Worm (Caenorhabditis elegans): Measurements from ENCODE around the gene sre-3.

Gene sre-3

DNA sequence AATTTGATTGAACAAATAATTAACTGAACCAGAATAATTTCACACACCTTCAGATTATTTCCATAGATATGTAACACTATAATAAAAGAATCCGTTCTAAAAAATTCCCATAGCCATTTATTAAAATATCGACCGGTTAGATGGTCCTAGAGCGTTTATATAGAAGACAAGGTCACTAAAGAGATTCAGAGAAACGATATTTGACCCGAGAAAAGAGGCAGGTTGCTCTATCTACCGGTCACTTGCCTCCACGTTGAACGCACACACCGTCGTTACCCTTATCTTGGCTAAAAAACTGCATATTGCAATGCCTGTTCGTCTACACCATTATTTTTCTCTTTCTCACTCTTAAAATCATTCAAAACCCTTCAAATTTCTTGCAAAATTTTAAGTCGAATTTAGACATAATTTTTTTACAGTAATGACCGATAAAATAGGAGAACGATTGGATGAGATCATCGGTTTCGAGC is 4.4 kb upstream of the sre-3 start, which contains the start of gene C07D10.5:
Gene C07D10.5 (plus strand): TSS at position 420 of the 470 bp plus-strand sequence.
- TF ChIP-seq tab-1 (GFP tag; IDR thresholded peaks at IDR 0.05) (no peak), klf-2 (GFP tag; conservative IDR thresholded peaks at IDR 0.05) (no peak), ztf-29 (GFP tag; IDR thresholded peaks at IDR 0.05) (no peak), ref-1 (GFP tag; conservative IDR thresholded peaks at IDR 0.05) (no peak), flt-1 (GFP tag; IDR thresholded peaks at IDR 0.05) (no peak), med-1 (GFP tag; optimal IDR thresholded peaks at IDR 0.05; ENCODE audit: insufficient read depth) (no peak), ztf-23 (GFP tag; IDR thresholded peaks at IDR 0.05) (no peak)

DNA sequence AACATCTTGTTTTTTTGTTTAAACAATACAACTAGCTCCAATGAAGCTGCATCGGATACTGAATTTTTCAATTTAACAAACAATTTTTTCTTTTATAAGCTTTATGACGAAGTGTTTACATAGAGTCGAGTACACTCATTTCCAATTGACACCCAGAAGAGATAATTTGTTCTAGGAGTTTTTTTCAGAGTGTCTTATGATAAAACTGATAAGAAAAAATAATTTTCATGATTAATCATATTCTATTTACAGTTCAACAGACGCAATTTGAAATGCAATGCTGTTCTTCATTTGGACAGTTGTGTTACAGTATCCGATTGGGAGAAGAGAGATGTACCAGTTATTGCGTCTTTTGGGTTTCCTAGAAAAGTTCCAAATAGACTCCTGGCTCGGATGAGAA is 3.6 kb upstream of the sre-3 start:
- TF ChIP-seq ref-1 (GFP tag; conservative IDR thresholded peaks at IDR 0.05): no peak

DNA sequence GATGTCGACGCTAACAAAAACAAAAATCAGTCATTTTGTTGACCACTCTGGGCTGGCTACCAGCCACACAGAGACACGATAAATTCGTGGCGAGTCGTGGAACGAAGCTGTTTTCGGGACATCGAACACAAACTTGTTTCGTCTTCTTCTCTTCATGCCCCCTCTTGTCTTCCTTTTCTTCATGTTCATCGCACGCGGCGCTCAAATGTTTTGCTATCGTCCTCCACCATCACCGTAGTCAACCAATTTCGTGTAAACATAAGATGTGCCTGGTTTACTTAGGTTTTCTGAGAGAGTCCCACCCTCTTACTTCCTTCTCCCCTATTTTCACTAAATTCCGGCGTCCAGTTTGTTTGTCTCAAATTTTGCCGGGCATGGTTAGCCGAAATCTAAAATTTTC is 4.8 kb downstream of the sre-3 start:
- TF ChIP-seq ref-1 (GFP tag; conservative IDR thresholded peaks at IDR 0.05) (no peak), ztf-29 (GFP tag; IDR thresholded peaks at IDR 0.05) (no peak), tab-1 (GFP tag; IDR thresholded peaks at IDR 0.05) (no peak), cog-1 (tag; optimal IDR thresholded peaks at IDR 0.05) (no peak), ztf-23 (GFP tag; IDR thresholded peaks at IDR 0.05) (no peak), T22C8.4 (GFP tag; IDR thresholded peaks at IDR 0.05) (no peak), klf-2 (GFP tag; conservative IDR thresholded peaks at IDR 0.05) (no peak), med-1 (GFP tag; optimal IDR thresholded peaks at IDR 0.05; ENCODE audit: insufficient read depth) (no peak), flt-1 (GFP tag; IDR thresholded peaks at IDR 0.05) (no peak)

DNA sequence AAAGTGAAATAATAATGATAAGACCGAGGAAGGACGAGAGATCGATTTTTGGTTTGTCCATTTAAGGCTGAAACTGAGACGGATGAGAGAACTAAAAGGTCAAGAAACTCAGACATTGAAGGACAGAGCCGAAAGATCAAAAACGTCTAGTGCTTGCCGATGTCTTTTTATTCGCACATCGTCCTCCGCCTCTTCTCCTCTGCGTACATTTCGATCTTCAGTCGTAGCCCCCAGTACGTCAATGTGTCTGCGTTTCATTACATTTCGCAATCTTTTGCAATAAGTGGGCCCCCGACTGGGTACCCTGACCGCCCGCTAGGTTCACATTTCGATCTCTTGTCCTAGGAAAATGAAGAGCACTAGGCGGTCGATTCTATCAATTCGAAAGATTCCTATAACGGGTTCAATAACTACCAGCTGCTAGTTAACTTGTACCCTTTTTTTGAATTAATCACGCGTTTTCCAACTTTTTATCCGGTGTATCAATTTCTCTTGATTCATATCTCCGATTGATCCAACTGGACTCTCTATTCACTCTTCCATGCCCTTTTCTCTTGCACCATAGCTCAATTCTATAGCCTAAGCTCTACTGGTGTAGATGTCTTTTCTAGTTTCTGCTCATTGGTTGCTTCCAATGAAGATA is 6.6 kb downstream of the sre-3 start:
- TF ChIP-seq med-1 (GFP tag; optimal IDR thresholded peaks at IDR 0.05; ENCODE audit: insufficient read depth): no peak
- no peak for TF ChIP-seq tab-1 (GFP tag; IDR thresholded peaks at IDR 0.05)
- TF ChIP-seq klf-2 (GFP tag; conservative IDR thresholded peaks at IDR 0.05): no peak
- no peak for TF ChIP-seq flt-1 (GFP tag; IDR thresholded peaks at IDR 0.05)
- no peak for TF ChIP-seq T22C8.4 (GFP tag; IDR thresholded peaks at IDR 0.05)
- TF ChIP-seq ztf-29 (GFP tag; IDR thresholded peaks at IDR 0.05): no peak
- TF ChIP-seq ref-1 (GFP tag; conservative IDR thresholded peaks at IDR 0.05): no peak
- no peak for TF ChIP-seq cog-1 (tag; optimal IDR thresholded peaks at IDR 0.05)

DNA sequence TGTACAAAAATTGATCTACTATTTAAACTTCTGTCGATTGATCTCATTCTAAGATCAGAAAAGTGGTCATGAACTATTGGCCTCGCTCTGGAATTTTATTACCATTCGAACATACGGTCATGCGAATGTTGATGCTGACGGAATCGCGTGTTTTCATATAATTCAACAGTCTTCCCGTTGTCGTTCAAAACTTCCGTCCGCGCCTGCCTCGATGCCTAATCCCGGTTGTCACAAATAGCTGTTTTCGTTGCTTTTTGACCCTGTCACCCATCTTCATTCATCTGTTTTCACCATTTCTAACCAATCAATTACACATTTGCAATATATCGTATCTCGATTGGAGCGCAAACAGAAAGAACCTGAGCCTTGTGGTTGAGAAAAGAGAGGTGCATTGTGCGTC is 7.9 kb downstream of the sre-3 start:
- TF ChIP-seq flt-1 (GFP tag; IDR thresholded peaks at IDR 0.05): no peak
- no peak for TF ChIP-seq ztf-23 (GFP tag; IDR thresholded peaks at IDR 0.05)
- no peak for TF ChIP-seq ztf-29 (GFP tag; IDR thresholded peaks at IDR 0.05)
- TF ChIP-seq T22C8.4 (GFP tag; IDR thresholded peaks at IDR 0.05): no peak
- TF ChIP-seq med-1 (GFP tag; optimal IDR thresholded peaks at IDR 0.05; ENCODE audit: insufficient read depth): no peak
- no peak for TF ChIP-seq tab-1 (GFP tag; IDR thresholded peaks at IDR 0.05)
- no peak for TF ChIP-seq cog-1 (tag; optimal IDR thresholded peaks at IDR 0.05)
- no peak for TF ChIP-seq ref-1 (GFP tag; conservative IDR thresholded peaks at IDR 0.05)
- no peak for TF ChIP-seq klf-2 (GFP tag; conservative IDR thresholded peaks at IDR 0.05)

DNA sequence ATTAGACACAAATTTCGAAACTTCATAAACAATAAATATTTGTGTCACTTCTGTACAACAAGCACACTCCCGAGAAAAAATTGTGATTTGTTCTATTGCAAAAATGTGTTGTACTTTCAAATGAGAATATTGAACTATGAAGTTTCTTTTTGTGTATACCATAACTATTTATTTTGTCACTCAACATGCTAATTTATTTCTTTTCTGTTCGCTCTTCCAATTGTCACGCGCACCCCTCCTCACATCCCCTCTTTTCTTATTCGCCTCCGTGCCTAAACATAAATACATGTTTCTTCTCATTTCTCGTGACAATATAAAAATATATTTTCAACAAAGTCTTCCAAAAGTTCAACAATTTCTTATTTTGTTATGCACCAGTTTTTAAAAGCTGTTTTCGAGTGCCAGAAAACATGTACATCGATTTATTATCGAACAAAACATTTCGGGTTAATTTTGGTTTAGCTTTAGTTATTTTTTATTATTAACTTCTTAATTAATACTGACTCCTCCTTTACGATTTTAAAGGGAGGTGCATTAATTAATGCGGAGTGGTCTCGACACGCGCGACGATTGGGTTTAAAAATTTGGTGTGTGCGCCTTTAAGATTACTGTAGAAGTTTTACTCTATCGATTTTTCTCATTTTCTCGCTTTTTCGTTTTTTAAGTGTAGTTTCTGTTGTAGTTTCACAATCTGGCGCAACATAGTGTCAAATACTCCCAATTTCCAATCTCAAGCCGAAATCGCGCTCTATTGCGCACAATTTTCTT is 8.6 kb downstream of the sre-3 start:
- TF ChIP-seq med-1 (GFP tag; optimal IDR thresholded peaks at IDR 0.05; ENCODE audit: insufficient read depth) (no peak), tab-1 (GFP tag; IDR thresholded peaks at IDR 0.05) (no peak), ref-1 (GFP tag; conservative IDR thresholded peaks at IDR 0.05) (no peak), flt-1 (GFP tag; IDR thresholded peaks at IDR 0.05) (no peak), ztf-29 (GFP tag; IDR thresholded peaks at IDR 0.05) (no peak), ztf-23 (GFP tag; IDR thresholded peaks at IDR 0.05) (no peak), klf-2 (GFP tag; conservative IDR thresholded peaks at IDR 0.05) (no peak), cog-1 (tag; optimal IDR thresholded peaks at IDR 0.05) (no peak), T22C8.4 (GFP tag; IDR thresholded peaks at IDR 0.05) (no peak)

DNA sequence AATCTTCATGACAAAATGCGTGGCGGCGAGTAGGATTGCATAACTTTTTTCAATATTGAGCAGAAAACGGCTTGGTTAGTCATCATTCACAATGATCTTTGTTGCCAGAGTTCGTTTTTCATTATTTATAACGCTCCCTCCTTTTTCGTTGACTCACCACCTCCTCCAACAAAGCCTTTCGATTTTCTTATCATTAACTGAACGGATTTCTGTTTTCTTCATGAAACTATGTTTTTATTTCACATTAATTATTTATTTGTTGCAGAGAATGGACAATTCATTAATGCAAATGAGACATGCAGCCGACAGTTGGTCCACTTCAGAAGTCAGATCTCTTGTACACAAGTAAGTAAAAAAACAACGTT is 9.1 kb downstream of the sre-3 start, which contains the start of gene bath-44:
Gene bath-44 (plus strand): TSS at position 266 of the 365 bp plus-strand sequence.
- TF ChIP-seq ztf-29 (GFP tag; IDR thresholded peaks at IDR 0.05): no peak
- no peak for TF ChIP-seq klf-2 (GFP tag; conservative IDR thresholded peaks at IDR 0.05)
- no peak for TF ChIP-seq ref-1 (GFP tag; conservative IDR thresholded peaks at IDR 0.05)
- no peak for TF ChIP-seq flt-1 (GFP tag; IDR thresholded peaks at IDR 0.05)
- TF ChIP-seq T22C8.4 (GFP tag; IDR thresholded peaks at IDR 0.05): no peak
- TF ChIP-seq tab-1 (GFP tag; IDR thresholded peaks at IDR 0.05): no peak

DNA sequence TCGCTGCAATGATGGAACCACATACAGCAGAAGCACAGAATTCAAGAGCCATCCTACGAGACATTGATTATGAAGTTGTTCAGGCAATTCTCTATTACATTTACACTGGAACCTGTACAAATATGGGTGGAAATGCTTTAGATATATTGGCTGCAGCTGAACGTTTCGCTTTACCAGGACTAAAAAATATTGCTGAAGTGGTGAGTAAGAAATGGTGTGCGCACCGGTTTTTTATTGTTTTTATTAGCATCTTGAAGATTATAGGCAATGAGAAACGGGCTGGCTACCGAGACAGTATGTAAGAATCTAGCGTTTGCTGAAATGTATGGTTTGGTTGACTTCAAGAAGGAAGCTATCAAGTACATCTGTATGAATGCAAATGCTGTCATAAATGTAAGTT is 10.5 kb downstream of the sre-3 start:
- no peak for TF ChIP-seq med-1 (GFP tag; optimal IDR thresholded peaks at IDR 0.05; ENCODE audit: insufficient read depth)
- TF ChIP-seq cog-1 (tag; optimal IDR thresholded peaks at IDR 0.05): no peak
- TF ChIP-seq tab-1 (GFP tag; IDR thresholded peaks at IDR 0.05): no peak
- TF ChIP-seq klf-2 (GFP tag; conservative IDR thresholded peaks at IDR 0.05): no peak
- no peak for TF ChIP-seq ref-1 (GFP tag; conservative IDR thresholded peaks at IDR 0.05)
- no peak for TF ChIP-seq ztf-29 (GFP tag; IDR thresholded peaks at IDR 0.05)
- TF ChIP-seq T22C8.4 (GFP tag; IDR thresholded peaks at IDR 0.05): no peak
- no peak for TF ChIP-seq ztf-23 (GFP tag; IDR thresholded peaks at IDR 0.05)
- TF ChIP-seq flt-1 (GFP tag; IDR thresholded peaks at IDR 0.05): no peak

DNA sequence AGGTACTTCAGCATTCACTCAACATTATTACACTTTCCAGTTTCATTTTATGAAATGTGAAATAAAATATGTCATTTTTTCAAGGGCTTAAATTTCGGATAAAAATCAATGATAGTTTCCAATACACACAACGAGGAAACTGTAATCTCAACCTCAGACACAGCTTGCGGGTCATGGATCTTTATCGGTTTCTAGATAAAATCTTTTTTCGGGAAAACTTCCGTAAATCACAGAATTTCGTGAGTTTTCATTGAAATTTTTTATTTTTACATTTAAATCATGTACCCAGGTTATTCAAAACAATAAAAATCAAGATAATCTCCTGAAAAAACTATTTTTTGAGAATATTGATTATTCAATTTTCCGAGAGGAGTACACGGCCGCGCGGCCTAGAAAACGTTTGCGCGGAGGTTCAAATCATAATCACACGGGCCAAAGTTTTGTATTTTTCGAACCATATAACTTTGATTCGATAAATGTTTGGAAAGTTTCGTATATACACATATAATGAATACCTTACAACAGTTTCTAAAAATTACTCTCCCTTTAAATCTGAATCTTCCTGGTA is 11.8 kb downstream of the sre-3 start:
- TF ChIP-seq med-1 (GFP tag; optimal IDR thresholded peaks at IDR 0.05; ENCODE audit: insufficient read depth): no peak
- no peak for TF ChIP-seq ztf-29 (GFP tag; IDR thresholded peaks at IDR 0.05)
- TF ChIP-seq cog-1 (tag; optimal IDR thresholded peaks at IDR 0.05): no peak
- no peak for TF ChIP-seq T22C8.4 (GFP tag; IDR thresholded peaks at IDR 0.05)
- no peak for TF ChIP-seq ref-1 (GFP tag; conservative IDR thresholded peaks at IDR 0.05)

Data from whole organism, midembryonic.